Fruit fly (Drosophila melanogaster) whole organism, pupa: Measurements from ENCODE around the gene CG15019.

Experiments
- CG13204 ChIP-seq: fragments of 200-800 bp; sonication (Bioruptor generic); optimal IDR thresholded peaks from 2 replicates; lab custom pipeline; 2018; ENCODE audit warnings: missing biosample characterization, mild to moderate bottlenecking, missing genetic modification characterization, moderate library complexity
- CG14655 ChIP-seq: fragments of 200-800 bp; sonication (Bioruptor generic); optimal IDR thresholded peaks from 3 replicates; lab custom pipeline; 2017; ENCODE audit warnings: mild to moderate bottlenecking, missing biosample characterization, missing genetic modification reagents, missing genetic modification characterization
- CG15710 ChIP-seq: fragments of 200-800 bp; sonication (Bioruptor generic); optimal IDR thresholded peaks from 2 replicates; lab custom pipeline; 2018; ENCODE audit warnings: missing biosample characterization, mild to moderate bottlenecking, missing genetic modification characterization, moderate library complexity
- CG34367 ChIP-seq: fragments of 200-800 bp; sonication (Bioruptor generic); optimal IDR thresholded peaks from 2 replicates; lab custom pipeline; 2018; ENCODE audit warnings: missing biosample characterization, mild to moderate bottlenecking, missing genetic modification characterization
- CG4496 ChIP-seq: fragments of 200-800 bp; sonication (Bioruptor generic); IDR thresholded peaks from 3 replicates; pipeline ENCODE4 v1.3.6; 2022; ENCODE audit warnings: missing biosample characterization, missing genetic modification characterization
- EcR ChIP-seq: fragments of 200-800 bp; sonication (Bioruptor generic); optimal IDR thresholded peaks from 3 replicates; lab custom pipeline; 2019; ENCODE audit warnings: missing biosample characterization, missing genetic modification characterization, mild to moderate bottlenecking, moderate library complexity, missing genetic modification reagents
- Pif1B ChIP-seq: fragments of 200-800 bp; sonication (Bioruptor generic); optimal IDR thresholded peaks from 3 replicates; lab custom pipeline; 2016; ENCODE audit warnings: missing biosample characterization, missing genetic modification characterization

DNA sequence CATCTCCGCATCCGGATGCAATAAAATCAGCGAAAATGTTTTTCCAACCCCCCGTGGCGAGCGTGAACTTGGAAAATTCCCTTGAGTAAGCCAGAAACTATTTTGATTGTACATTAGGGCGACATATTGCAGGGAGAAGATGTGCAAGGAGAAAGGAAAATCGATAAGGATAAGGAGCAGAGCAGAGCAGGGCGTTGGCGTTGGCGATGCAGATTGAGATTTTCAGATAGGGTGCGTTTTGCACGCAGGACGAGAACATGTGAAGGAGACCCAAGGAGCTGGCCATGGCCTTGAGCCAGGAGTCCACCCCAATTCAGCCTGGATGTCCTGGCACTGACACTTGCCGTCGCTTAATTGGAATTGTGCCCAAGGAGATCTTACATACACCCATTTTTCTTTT lies 48.9 kb downstream of the CG15019 start:
- TF ChIP-seq CG13204 (GFP tag; lab: Kevin White, UChicago) (no peak), CG34367 (tag; lab: Kevin White, UChicago) (no peak), EcR (GFP tag; lab: Kevin White, UChicago) (no peak), CG15710 (tag; lab: Kevin White, UChicago) (no peak), CG14655 (GFP tag; lab: Kevin White, UChicago) (no peak), Pif1B (GFP tag; lab: Kevin White, UChicago) (no peak), CG4496 (GFP tag; lab: Robert Waterston, UW) (no peak)
